Fruit fly (Drosophila melanogaster): ENCODE results near the gene CG43149.

dm6 chr3L:37965-38364 is 16.6 kb downstream of the CG43149 start:
- TF ChIP-seq ovo (GFP tag; optimal IDR thresholded peaks at IDR 0.05) (no peak), Mnt (GFP tag; optimal IDR thresholded peaks at IDR 0.05) (no peak), CG7101 (tag; optimal IDR thresholded peaks at IDR 0.05) (no peak), CG1620 (GFP tag; optimal IDR thresholded peaks at IDR 0.05) (no peak), CG7045 (GFP tag; optimal IDR thresholded peaks at IDR 0.05) (no peak), toe (GFP tag; optimal IDR thresholded peaks at IDR 0.05) (no peak), bab1 (GFP tag; optimal IDR thresholded peaks at IDR 0.05) (no peak), CG14711 (tag; optimal IDR thresholded peaks at IDR 0.05) (no peak), CG11617 (GFP tag; optimal IDR thresholded peaks at IDR 0.05) (no peak), kay (GFP tag; ENCODE audit: borderline replicate concordance) (no peak), CG12768 (GFP tag; optimal IDR thresholded peaks at IDR 0.05) (no peak), CG33017 (tag; optimal IDR thresholded peaks at IDR 0.05) (no peak), pad (GFP tag; optimal IDR thresholded peaks at IDR 0.05) (no peak), cnc (optimal IDR thresholded peaks at IDR 0.05) (no peak)

Measured in whole organism, adult.